Worm (Caenorhabditis elegans): ENCODE results near the gene cct-7.

- TF ChIP-seq ztf-11 (tag; optimal IDR thresholded peaks at IDR 0.05) (no peak), nhr-11 (tag; optimal IDR thresholded peaks at IDR 0.05) (no peak), dmd-9 (GFP tag; IDR thresholded peaks at IDR 0.05) (no peak), unc-62 (GFP tag; optimal IDR thresholded peaks at IDR 0.05 in 1 of 2) (no peak), unc-62 (tag; optimal IDR thresholded peaks at IDR 0.05) (no peak), ceh-28 (tag; optimal IDR thresholded peaks at IDR 0.05) (no peak), lin-1 (GFP tag; IDR thresholded peaks at IDR 0.05) (no peak)
These were observed 4.0 kb upstream of the cct-7 start for ce11 chrV:1868025-1868424.
